Fruit fly (Drosophila melanogaster): ENCODE measurements around the gene Ada.

- TF ChIP-seq usp (GFP tag; optimal IDR thresholded peaks at IDR 0.05) (no peak), psq (optimal IDR thresholded peaks at IDR 0.05) (no peak)
These were observed 10.0 kb downstream of the Ada start for dm6 chr3R:9074934-9075333.
